Worm (Caenorhabditis elegans) whole organism, L2 larva: ENCODE results near the gene fbxa-211.

Source experiments
- aly-2 ChIP-seq: fragments of 150-350 bp; optimal IDR thresholded peaks from 2 replicates; lab custom pipeline; 2014; ENCODE audit warnings: missing biosample characterization, missing genetic modification characterization
- ama-1 ChIP-seq: fragments of 150-350 bp; optimal IDR thresholded peaks from 2 replicates; lab custom pipeline; 2018; ENCODE audit warnings: inconsistent platforms
- blmp-1 ChIP-seq: sonication (generic microtip); optimal IDR thresholded peaks from 2 replicates; lab custom pipeline; 2017; ENCODE audit warnings: missing genetic modification characterization, mild to moderate bottlenecking, missing compliant biosample characterization, antibody characterized with exemption, moderate library complexity; ENCODE audit not compliant: insufficient read depth
- fos-1 ChIP-seq: fragments of 150-350 bp; optimal IDR thresholded peaks from 2 replicates; lab custom pipeline; 2014; ENCODE audit warnings: missing biosample characterization, missing genetic modification characterization
- nhr-11 ChIP-seq: fragments of 150-350 bp; optimal IDR thresholded peaks from 2 replicates; lab custom pipeline; 2014; ENCODE audit warnings: missing biosample characterization, missing genetic modification characterization
- nhr-237 ChIP-seq: fragments of 150-350 bp; optimal IDR thresholded peaks from 2 replicates; lab custom pipeline; 2014; ENCODE audit warnings: missing biosample characterization, missing genetic modification characterization
- sem-4 ChIP-seq: fragments of 150-350 bp; optimal IDR thresholded peaks from 2 replicates; lab custom pipeline; 2014; ENCODE audit warnings: missing biosample characterization, missing genetic modification reagents, missing genetic modification characterization
- sma-9 ChIP-seq, 2 experiments: fragments of 150-350 bp in 1 of 2; sonication (generic microtip) in 1 of 2; optimal IDR thresholded peaks; 2 replicates each; lab custom pipeline; 2014 to 2016; ENCODE audit warnings: missing genetic modification characterization in 2 of 2, mild to moderate bottlenecking in 1 of 2, missing biosample characterization in 1 of 2, missing compliant biosample characterization in 1 of 2, missing genetic modification reagents in 1 of 2, moderate library complexity in 1 of 2
- unc-62 ChIP-seq: fragments of 150-350 bp; optimal IDR thresholded peaks from 2 replicates; lab custom pipeline; 2014; ENCODE audit warnings: missing biosample characterization, missing genetic modification reagents, missing genetic modification characterization
- ztf-11 ChIP-seq: sonication (generic microtip); optimal IDR thresholded peaks from 2 replicates; lab custom pipeline; 2017; ENCODE audit warnings: missing biosample characterization, missing genetic modification characterization

- TF ChIP-seq nhr-11 (tag; lab: Kevin White, UChicago) (no peak), sma-9 (GFP tag; optimal IDR thresholded peaks at IDR 0.05; lab: Kevin White, UChicago) (no peak), sma-9 (tag; optimal IDR thresholded peaks at IDR 0.05; lab: Kevin White, UChicago) (no peak), ztf-11 (tag; lab: Kevin White, UChicago) (no peak), blmp-1 (tag; lab: Kevin White, UChicago) (no peak), sem-4 (tag; lab: Kevin White, UChicago) (no peak), aly-2 (tag; lab: Kevin White, UChicago) (no peak), fos-1 (tag; lab: Kevin White, UChicago) (no peak), ama-1 (lab: Kevin White, UChicago) (no peak), unc-62 (GFP tag; lab: Kevin White, UChicago) (no peak), nhr-237 (tag; lab: Kevin White, UChicago) (no peak)
Observed at ce11 chrV:18161228-18161627, 33.9 kb downstream of the fbxa-211 start, which contains the start of gene C14A6.13.
